Worm (Caenorhabditis elegans) whole organism, L4/young adult: Measurements from ENCODE around the gene C54E10.7.
"Not testable (repeated sequence)": the region's sequence is repeated elsewhere in the genome, so short reads cannot be mapped to it uniquely, and the experiment has no call there.

Source experiments
- W03F9.2 ChIP-seq: fragments of 150-350 bp; optimal IDR thresholded peaks from 2 replicates; lab custom pipeline; 2014; ENCODE audit warnings: missing biosample characterization, missing genetic modification characterization
- dao-5 ChIP-seq: sonication (generic microtip); optimal IDR thresholded peaks from 2 replicates; lab custom pipeline; 2016; ENCODE audit warnings: missing genotype, missing genetic modification characterization, moderate library complexity, missing compliant biosample characterization
- him-1 ChIP-seq: sonication (generic microtip); optimal IDR thresholded peaks from 2 replicates; lab custom pipeline; 2016; ENCODE audit warnings: missing genotype, missing genetic modification reagents, missing genetic modification characterization, missing compliant biosample characterization

C54E10.7 gene

ce11 chrV:18811360-18811759 lies at the start of gene C54E10.7:
TSS of gene C54E10.7 (plus strand) at chrV:18811660.
- TF ChIP-seq him-1 = no peak
- no peak for TF ChIP-seq dao-5 (tag; lab: Kevin White, UChicago)
- TF ChIP-seq W03F9.2 (tag; lab: Kevin White, UChicago) = no peak

DNA sequence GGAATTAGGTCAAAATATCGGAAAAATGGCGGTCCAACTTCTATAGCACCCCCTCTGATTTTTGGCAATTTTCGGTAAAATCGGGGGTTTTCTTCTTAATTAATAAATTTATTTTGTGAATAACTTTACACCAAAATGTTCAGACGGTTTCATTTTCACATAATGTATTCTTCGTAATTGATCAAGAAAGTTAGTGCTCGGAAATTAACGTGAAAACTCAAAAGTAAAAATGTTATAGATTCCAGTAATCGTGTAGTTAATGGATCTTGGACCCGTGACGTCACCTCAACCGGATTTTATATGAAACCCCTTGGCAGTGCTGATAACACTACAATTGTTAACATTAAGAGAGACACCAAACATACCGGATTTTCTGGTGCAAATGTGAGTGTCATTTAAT lies 49.4 kb upstream of the C54E10.7 start, which contains the start of gene F11D11.22:
F11D11.22 (plus strand) TSS at position 301 of the 400 bp plus-strand sequence.
- TF ChIP-seq him-1; W03F9.2 (tag; lab: Kevin White, UChicago); dao-5 (tag; lab: Kevin White, UChicago): not testable (repeated sequence)

DNA sequence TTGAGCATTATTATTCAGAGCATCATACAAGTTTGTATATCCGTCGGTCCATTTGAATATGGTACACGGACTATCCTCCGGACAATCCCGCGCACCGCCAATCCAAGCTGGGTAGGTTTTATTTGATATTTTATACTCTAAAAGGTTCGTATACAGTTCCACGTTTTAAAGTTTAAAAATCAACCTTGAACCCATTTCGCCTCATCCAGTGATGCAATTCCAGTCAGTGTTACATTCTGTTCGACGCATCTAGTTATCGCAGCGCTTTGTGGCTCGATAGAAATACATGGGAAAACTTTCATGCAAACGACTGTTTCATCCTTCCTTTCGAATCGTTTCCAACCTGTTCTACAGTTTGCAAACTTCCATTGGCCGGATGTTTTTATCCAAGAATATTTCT lies 41.6 kb upstream of the C54E10.7 start:
- no peak for TF ChIP-seq him-1
- no peak for TF ChIP-seq W03F9.2 (tag; lab: Kevin White, UChicago)
- no peak for TF ChIP-seq dao-5 (tag; lab: Kevin White, UChicago)

DNA sequence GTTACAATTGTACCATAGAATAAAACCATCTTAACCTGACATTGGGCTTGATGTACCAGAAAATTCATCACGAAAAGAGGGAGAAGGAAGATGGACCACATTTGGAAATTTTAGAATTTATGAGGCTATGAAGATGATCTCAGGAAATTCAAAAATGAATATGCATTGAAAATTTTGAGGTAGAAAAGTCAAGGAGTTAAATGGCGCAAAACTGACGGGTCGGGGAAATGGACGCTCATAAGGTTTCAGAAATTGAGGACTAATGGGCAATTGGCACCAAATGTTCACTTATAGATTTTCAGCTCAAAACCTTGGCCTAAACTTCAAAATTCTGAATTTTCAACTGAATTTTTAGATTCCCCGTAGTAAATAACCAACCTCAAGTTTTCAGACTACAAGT lies 40.8 kb upstream of the C54E10.7 start, which contains the start of gene clec-255:
clec-255 (minus strand) TSS at position 101 of the 400 bp plus-strand sequence.
- TF ChIP-seq W03F9.2 (tag; lab: Kevin White, UChicago) (no peak), dao-5 (tag; lab: Kevin White, UChicago) (no peak), him-1 (no peak)

- TF ChIP-seq him-1 = no peak
- no peak for TF ChIP-seq dao-5 (tag; lab: Kevin White, UChicago)
- no peak for TF ChIP-seq W03F9.2 (tag; lab: Kevin White, UChicago)
Observed at ce11 chrV:18771390-18771789, 40.1 kb upstream of the C54E10.7 start, which contains the start of gene clec-256. TSS of gene clec-256 (plus strand) at chrV:18771690.

DNA sequence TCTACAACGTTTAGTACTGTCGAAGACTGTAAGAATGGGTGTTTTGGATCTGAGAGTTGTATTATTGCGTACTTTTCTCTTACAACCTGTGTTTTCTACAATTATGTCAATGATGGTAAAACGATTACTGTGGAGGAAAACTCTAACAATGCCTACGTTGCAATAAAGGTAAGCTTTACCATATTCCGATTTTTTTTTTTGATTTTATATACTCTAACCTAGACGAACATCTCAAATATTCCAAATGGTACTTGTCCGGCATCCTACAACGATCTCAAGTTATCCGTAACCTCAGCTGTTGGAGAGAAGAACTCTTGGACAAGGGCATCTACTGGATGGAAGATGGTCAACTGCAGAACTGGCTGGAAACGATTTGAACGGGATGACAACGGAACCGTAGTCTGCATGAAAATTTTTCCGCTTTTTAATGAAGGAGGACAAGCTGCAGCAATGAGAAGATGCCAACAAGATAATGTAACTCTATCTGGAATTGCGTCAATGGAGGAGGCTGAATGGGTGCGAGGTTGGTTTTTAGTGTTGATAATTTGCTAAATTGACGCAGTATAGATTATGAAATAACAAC lies 39.6 kb upstream of the C54E10.7 start:
- no peak for TF ChIP-seq W03F9.2 (tag; lab: Kevin White, UChicago)
- no peak for TF ChIP-seq dao-5 (tag; lab: Kevin White, UChicago)
- no peak for TF ChIP-seq him-1

- TF ChIP-seq him-1 (no peak), dao-5 (tag; lab: Kevin White, UChicago) (no peak), W03F9.2 (tag; lab: Kevin White, UChicago) (no peak)
Observed at ce11 chrV:18772761-18773160, 38.7 kb upstream of the C54E10.7 start, which contains the start of gene clec-257. TSS of gene clec-257 (plus strand) at chrV:18773061.

- no peak for TF ChIP-seq him-1
- TF ChIP-seq dao-5 (tag; lab: Kevin White, UChicago) = no peak
- no peak for TF ChIP-seq W03F9.2 (tag; lab: Kevin White, UChicago)
Observed at ce11 chrV:18776245-18776737, 35.2 kb upstream of the C54E10.7 start, which contains the start of gene Y17D7B.4. TSS of gene Y17D7B.4 (minus strand) at chrV:18776687.

DNA sequence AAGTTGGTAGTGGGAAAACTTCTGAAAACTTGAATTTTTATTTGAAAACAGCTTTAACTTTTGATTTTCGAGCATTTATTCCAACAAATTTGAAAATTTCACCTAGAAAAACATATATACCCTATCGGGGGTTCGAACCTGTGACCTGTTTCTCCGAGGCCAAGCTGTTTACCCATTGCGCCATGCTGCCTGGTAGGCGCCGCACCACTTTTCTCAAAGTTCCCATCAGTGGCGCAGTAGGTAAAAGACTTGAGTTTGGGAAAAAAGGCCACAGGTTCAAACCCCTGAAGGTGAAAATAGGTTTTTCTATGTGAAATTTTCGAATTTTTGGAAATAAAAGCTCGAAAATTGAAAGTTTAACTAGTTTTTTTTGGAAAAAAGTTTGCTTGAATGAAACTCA lies 30.9 kb upstream of the C54E10.7 start:
- TF ChIP-seq him-1 = no peak
- no peak for TF ChIP-seq W03F9.2 (tag; lab: Kevin White, UChicago)
- TF ChIP-seq dao-5 (tag; lab: Kevin White, UChicago) = no peak

- TF ChIP-seq dao-5 (tag; lab: Kevin White, UChicago) (no peak), W03F9.2 (tag; lab: Kevin White, UChicago) (no peak), him-1 (no peak)
Observed at ce11 chrV:18782747-18783146, 28.7 kb upstream of the C54E10.7 start.

ce11 chrV:18783474-18783873 lies 28.0 kb upstream of the C54E10.7 start, which contains the start of gene Y17D7B.10:
TSS of gene Y17D7B.10 (plus strand) at chrV:18783716.
- no peak for TF ChIP-seq him-1
- TF ChIP-seq W03F9.2 (tag; lab: Kevin White, UChicago) = no peak
- TF ChIP-seq dao-5 (tag; lab: Kevin White, UChicago) = no peak

DNA sequence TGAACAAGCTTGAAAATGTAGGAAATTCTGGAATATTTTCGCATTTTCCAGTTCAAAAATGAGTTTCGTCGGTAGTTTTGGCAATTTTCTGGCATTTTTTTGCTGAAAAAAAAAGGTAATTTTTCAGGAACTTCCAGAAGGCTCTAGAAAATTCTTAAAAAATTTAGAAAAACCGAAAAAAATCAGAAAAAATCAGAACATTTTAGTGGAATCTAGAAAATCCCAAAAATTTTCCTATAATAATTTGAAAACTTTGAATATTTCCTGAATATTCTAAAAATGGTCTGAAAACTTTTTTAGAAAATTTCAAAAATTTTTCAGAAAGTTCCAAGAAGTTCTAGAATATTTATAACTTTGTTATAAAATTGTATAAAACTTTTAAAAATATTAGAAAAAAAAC lies 24.8 kb upstream of the C54E10.7 start, which contains the start of gene Y17D7B.3:
Y17D7B.3 (minus strand) TSS at position 101 of the 400 bp plus-strand sequence.
- no peak for TF ChIP-seq him-1
- TF ChIP-seq dao-5 (tag; lab: Kevin White, UChicago) = no peak
- no peak for TF ChIP-seq W03F9.2 (tag; lab: Kevin White, UChicago)

DNA sequence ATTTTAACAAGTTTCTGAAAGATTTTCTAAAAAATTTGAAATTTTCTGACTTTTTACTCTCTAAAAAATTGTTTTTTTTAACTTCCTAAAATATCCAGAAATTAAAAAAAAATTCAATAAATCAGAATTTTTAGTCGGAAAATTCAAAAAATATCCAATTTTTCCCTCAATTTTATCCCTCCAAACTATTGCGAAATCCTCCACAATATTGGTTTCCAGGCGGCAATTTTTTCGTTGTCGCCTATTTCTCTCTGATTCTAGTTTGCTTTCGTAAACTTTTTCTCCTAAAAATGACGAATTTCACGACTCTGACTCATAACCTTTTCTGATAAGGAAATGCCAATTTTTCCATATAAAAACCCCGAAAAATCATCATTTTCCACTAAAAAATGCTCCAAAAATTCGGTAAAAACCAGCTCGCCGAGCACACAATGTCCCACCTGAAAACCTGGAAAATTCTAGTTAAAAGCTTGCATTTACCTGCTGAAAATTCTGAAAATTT lies 24.0 kb upstream of the C54E10.7 start, which contains the start of gene Y17D7B.2:
Y17D7B.2 (plus strand) TSS at position 323 of the 502 bp plus-strand sequence.
- no peak for TF ChIP-seq him-1
- TF ChIP-seq dao-5 (tag; lab: Kevin White, UChicago) = no peak
- no peak for TF ChIP-seq W03F9.2 (tag; lab: Kevin White, UChicago)

- TF ChIP-seq dao-5 (tag; lab: Kevin White, UChicago) (no peak), him-1 (no peak), W03F9.2 (tag; lab: Kevin White, UChicago) (no peak)
Observed at ce11 chrV:18790658-18791057, 20.8 kb upstream of the C54E10.7 start, which contains the start of gene nhr-231. TSS of gene nhr-231 (plus strand) at chrV:18790958.
